Fruit fly (Drosophila melanogaster): ENCODE data around the gene NUCB1.

Gene NUCB1

DNA sequence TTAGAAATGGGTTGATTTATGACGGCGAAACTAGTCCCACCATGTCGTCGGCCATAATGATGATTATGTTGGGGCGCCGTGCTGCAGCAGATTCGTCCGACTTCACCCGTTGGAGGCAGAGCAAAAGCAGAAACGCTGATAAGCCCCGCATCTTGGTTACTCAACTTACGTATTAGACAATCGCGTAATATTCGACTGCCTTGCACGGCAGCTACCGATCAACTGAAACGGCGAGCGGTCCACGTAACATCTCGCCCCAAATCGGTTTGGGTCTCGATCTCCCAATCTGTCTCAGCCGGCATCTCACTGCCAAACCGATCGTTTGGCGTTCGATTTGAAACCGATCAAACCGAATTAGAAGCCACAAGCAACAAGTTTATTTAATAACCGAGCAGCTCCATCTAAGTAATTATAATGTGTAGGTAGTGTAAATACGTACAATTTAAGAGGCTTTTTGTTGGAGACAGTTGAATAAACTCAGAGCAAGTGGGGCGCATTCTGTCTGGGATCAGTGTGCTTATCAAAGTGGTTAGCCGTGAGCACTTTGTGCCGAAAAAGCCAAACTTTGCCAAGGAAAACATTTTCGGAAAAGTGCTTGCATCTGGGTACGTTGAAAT, 6.6 kb upstream of the NUCB1 start, which contains the start of gene CG32191:
TSS of gene CG32191 (minus strand) at position 550 of the 617 bp plus-strand sequence.
- no peak for TF ChIP-seq psq (optimal IDR thresholded peaks at IDR 0.05)

DNA sequence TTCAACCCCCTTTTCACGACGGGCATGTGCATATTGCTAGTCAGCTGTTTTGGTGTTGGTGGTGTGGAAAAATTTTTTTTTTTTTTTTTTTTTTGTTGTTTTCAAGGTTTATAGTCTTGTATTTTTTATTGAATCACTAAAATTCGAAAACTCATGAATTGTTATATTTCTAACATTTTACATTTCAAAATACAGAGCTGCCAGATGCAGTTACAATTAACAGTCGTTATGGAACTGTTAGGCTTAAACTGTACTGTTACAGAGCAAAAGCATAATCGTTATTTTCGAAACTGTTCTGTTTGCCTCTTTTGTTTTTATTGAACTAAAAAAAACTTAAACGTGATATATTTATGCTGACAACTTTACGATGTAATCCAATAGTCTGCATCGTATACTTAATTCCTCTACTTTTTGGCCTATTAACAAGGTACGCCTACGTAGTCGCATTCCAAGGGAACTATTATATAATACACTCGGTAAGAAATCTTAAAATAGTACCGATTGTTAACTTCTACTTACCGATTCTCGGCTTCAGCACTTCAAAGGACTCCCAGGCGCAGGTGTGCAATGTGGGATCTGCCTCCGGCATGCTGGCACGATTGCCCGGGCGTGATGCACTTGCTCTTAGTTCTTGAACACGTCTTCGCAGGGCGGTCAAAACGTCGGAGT, 4.4 kb upstream of the NUCB1 start, which contains the start of gene CG32187:
TSS of gene CG32187 (minus strand) at position 9 of the 669 bp plus-strand sequence.
- TF ChIP-seq EcR (GFP tag; optimal IDR thresholded peaks at IDR 0.05) (no peak), usp (GFP tag; optimal IDR thresholded peaks at IDR 0.05) (no peak), psq (optimal IDR thresholded peaks at IDR 0.05) (no peak), CG8478 (optimal IDR thresholded peaks at IDR 0.05) (no peak), pan (optimal IDR thresholded peaks at IDR 0.05) (no peak), Dll (optimal IDR thresholded peaks at IDR 0.05) (no peak)

DNA sequence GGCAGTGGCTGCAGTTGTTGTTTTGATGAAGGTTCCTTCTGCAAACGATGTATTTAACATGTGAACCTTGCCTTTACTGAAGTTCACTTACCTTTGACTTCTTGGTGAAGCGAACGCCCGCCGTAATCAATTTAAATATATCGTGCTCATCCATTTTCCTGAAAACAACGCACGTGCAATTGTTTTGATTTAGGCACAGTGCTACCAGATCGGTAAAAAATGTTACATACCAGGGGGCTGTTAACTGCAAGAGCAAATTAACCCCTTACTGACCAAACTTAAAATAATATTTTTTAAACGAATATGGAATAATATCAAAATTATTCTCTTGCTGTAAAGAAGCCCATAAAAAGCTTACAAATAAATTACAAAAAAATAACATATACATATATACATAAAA, 2.4 kb upstream of the NUCB1 start, which contains the start of gene ais:
TSS of gene ais (minus strand) at position 205 of the 400 bp plus-strand sequence.
- TF ChIP-seq Dll (optimal IDR thresholded peaks at IDR 0.05): no peak
- TF ChIP-seq pan (optimal IDR thresholded peaks at IDR 0.05): no peak

DNA sequence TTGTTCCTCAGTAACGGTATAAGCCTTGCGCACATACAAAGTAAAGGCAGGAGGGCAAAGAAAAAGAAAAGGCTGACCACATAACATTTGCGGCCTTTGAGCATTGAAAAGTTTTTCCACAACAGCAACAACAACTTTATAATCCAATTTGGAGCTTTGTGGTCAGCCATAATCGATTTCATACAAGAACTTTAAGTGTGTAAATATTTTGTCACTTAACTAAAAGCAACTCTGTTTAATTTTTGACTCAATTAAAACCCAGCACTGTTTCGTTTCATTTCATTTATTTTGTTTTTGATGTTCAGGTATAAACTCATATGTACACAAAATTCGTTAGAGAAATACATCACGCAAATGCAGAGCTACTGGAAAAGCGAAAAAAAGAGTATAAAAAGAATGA, 4.6 kb downstream of the NUCB1 start, which contains the start of gene CG42816:
TSS of gene CG42816 (minus strand) at position 101 of the 400 bp plus-strand sequence.
- TF ChIP-seq pan (optimal IDR thresholded peaks at IDR 0.05): no peak

DNA sequence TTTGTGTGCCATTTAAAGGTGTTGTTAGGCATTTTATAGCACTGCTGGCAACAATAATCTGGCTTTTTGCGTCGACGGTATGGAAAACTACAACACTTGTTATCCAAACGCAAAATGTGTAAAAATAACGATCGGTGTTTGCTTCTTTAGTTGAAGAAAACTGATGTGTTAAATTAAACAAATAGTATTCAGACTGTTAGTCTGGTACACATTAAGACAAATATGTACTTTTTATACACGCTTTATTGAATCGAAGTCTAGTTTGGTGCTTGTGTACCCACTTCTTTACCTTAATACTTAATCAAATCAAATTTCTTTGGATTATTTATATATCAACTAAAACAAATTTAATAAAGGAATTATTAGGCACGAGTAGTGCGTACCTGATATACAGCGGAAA, 10.6 kb downstream of the NUCB1 start:
- TF ChIP-seq EcR (GFP tag; optimal IDR thresholded peaks at IDR 0.05) (no peak), CG8478 (optimal IDR thresholded peaks at IDR 0.05) (no peak), psq (optimal IDR thresholded peaks at IDR 0.05) (no peak), pan (optimal IDR thresholded peaks at IDR 0.05) (no peak), usp (GFP tag; optimal IDR thresholded peaks at IDR 0.05) (no peak), Dll (optimal IDR thresholded peaks at IDR 0.05) (no peak)

dm6 chr3L:17791467-17791494, 10.8 kb downstream of the NUCB1 start, which contains the start of gene CG42815:
Gene CG42815, minus strand, starts transcription at chr3L:17791486.
- TF ChIP-seq usp (GFP tag; optimal IDR thresholded peaks at IDR 0.05) (no peak), CG8478 (optimal IDR thresholded peaks at IDR 0.05) (no peak)

DNA sequence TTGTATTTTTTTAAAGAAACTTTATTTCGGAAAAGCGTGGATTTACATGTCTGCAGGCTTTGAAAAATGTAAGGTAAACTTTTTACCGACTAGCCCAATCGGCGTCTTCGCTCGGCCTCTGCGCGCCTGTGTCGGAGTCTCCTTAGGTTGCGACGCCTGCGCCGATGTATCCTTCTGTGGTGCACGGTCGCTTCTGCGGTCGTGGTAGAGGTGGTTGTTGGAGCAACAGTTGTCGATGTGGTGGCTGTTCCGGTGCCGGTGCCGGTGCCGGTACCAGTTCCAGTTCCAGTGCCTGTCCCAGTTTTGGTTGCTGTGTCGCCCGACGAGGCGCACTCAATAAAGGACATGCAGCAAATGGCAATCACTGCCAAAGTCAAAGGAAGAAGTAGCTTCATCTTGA, 11.0 kb downstream of the NUCB1 start:
- TF ChIP-seq usp (GFP tag; optimal IDR thresholded peaks at IDR 0.05) (no peak), psq (optimal IDR thresholded peaks at IDR 0.05) (no peak), CG8478 (optimal IDR thresholded peaks at IDR 0.05) (no peak), EcR (GFP tag; optimal IDR thresholded peaks at IDR 0.05) (no peak), pan (optimal IDR thresholded peaks at IDR 0.05) (no peak), Dll (optimal IDR thresholded peaks at IDR 0.05) (no peak)

dm6 chr3L:17763987-17764386, 38.1 kb downstream of the NUCB1 start, which contains the start of the genes Adgf-A and Adgf-A2:
Gene Adgf-A, minus strand, starts transcription at chr3L:17764158.
Gene Adgf-A2, minus strand, starts transcription at chr3L:17764158.
- TF ChIP-seq EcR (GFP tag; optimal IDR thresholded peaks at IDR 0.05) (no peak), usp (GFP tag; optimal IDR thresholded peaks at IDR 0.05) (no peak), psq (optimal IDR thresholded peaks at IDR 0.05) (no peak), Dll (optimal IDR thresholded peaks at IDR 0.05) (no peak), pan (optimal IDR thresholded peaks at IDR 0.05) (no peak), CG8478 (optimal IDR thresholded peaks at IDR 0.05) (no peak)

dm6 chr3L:17759072-17759747, 42.9 kb downstream of the NUCB1 start, which contains the start of gene CG32181:
Gene CG32181, plus strand, starts transcription at chr3L:17759697.
- TF ChIP-seq Dll (optimal IDR thresholded peaks at IDR 0.05): no peak
- TF ChIP-seq CG8478 (optimal IDR thresholded peaks at IDR 0.05): no peak
- TF ChIP-seq EcR (GFP tag; optimal IDR thresholded peaks at IDR 0.05): no peak
- no peak for TF ChIP-seq usp (GFP tag; optimal IDR thresholded peaks at IDR 0.05)
- no peak for TF ChIP-seq psq (optimal IDR thresholded peaks at IDR 0.05)
- no peak for TF ChIP-seq pan (optimal IDR thresholded peaks at IDR 0.05)

- TF ChIP-seq psq (optimal IDR thresholded peaks at IDR 0.05) (no peak), pan (optimal IDR thresholded peaks at IDR 0.05) (no peak), EcR (GFP tag; optimal IDR thresholded peaks at IDR 0.05) (no peak), CG8478 (optimal IDR thresholded peaks at IDR 0.05) (no peak), usp (GFP tag; optimal IDR thresholded peaks at IDR 0.05) (no peak)
Observed at dm6 chr3L:17758084-17758211, 44.1 kb downstream of the NUCB1 start, which contains the start of gene CG32182. Gene CG32182, plus strand, starts transcription at chr3L:17758112.

DNA sequence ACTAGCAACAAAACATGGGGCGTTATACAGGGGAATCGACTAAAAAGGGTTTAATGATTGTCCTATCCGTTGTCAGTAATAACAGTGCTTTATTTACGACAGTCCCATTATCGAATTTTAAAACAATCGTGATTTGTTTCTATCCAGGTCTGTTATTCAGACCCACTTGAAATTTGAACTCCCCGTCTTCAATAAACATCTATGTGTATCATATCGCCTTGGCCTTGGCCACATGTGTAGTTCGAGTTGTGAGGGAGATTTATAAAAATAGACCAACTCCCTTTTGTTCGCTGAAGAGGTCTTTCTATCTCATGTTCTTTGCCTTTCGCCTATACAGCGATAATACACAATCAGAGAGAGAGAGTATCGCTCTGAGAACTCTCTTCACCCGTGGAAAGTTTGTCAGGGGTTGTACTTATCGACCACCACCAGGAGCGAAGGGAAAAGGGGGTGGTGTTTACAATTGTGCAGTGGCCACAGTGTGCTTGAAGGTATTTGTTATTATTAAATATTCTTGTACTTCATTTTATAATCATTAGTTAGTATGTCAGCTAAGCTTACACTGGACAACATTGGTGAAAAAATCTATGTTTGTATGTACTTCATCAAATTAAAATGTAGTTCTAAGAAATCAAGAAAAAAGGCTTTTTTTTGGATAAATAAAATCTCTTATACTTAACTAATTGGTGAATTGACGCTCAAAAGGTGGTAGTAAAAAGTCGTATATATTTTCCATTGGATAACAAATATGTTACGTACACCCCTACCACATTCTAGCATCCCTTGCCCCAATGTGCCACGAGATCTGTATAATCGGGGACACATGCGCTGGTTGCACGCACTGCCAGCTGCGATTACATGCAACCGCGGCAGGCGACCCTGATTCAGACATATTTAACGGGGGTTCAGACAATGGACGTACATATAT, 44.7 kb downstream of the NUCB1 start:
- TF ChIP-seq CG8478 (optimal IDR thresholded peaks at IDR 0.05): no peak
- no peak for TF ChIP-seq EcR (GFP tag; optimal IDR thresholded peaks at IDR 0.05)
- no peak for TF ChIP-seq pan (optimal IDR thresholded peaks at IDR 0.05)
- no peak for TF ChIP-seq usp (GFP tag; optimal IDR thresholded peaks at IDR 0.05)
- TF ChIP-seq psq (optimal IDR thresholded peaks at IDR 0.05): no peak
- no peak for TF ChIP-seq Dll (optimal IDR thresholded peaks at IDR 0.05)

dm6 chr3L:17754285-17754684, 47.8 kb downstream of the NUCB1 start:
- TF ChIP-seq usp (GFP tag; optimal IDR thresholded peaks at IDR 0.05) (no peak), EcR (GFP tag; optimal IDR thresholded peaks at IDR 0.05) (no peak), pan (optimal IDR thresholded peaks at IDR 0.05) (no peak), psq (optimal IDR thresholded peaks at IDR 0.05) (no peak), CG8478 (optimal IDR thresholded peaks at IDR 0.05) (no peak), Dll (optimal IDR thresholded peaks at IDR 0.05) (no peak)
